Fruit fly (Drosophila melanogaster): ENCODE data around the gene CG13738.

Gene CG13738

DNA sequence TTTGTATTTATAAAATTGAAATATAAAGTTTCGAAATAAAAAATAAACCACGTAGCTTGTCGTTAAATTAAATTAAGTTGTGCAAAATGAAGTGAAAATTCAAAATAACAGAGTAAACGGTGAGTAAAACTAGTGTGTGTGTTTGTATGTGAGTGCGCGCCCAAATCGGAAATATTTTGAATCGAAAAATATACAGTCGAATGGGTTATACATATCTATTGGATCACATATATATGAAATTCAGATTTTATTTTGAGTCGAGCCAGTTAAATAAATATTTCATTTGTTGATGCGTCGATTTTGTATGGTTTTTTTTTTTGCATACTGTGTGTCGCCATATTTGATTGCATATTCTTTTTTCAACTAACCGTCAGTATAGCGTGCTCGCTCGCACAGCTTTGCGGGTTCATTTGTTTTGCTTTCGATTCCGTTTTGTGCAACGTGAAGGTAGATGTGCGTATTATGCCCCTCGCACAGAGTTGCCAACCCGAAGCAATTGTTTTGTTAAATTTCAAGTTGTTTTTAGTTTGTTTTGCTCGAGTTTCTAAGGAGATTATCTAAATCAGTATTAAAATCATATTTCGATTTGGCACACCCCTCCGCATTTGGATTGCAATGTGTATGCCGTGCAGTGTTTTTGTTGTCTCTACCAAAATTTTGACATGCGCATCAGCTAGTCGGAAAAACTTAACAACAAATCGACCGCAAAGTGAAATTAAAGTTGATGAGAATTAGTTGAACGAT, 30.2 kb upstream of the CG13738 start (continued):
- TF ChIP-seq MESR4 (GFP tag; optimal IDR thresholded peaks at IDR 0.05), result no peak
- no peak for TF ChIP-seq CG12219 (GFP tag; optimal IDR thresholded peaks at IDR 0.05)
- peak; percentile 13 for TF ChIP-seq D19B (GFP tag; optimal IDR thresholded peaks at IDR 0.05)
- TF ChIP-seq sug (tag; optimal IDR thresholded peaks at IDR 0.05), result peak; percentile 21
- no peak for TF ChIP-seq lab (GFP tag; optimal IDR thresholded peaks at IDR 0.05)
- no peak for TF ChIP-seq sens-2 (GFP tag; IDR thresholded peaks at IDR 0.05)
- peak; percentile 26 for TF ChIP-seq CG17359 (tag; optimal IDR thresholded peaks at IDR 0.05)
- TF ChIP-seq nau (GFP tag; optimal IDR thresholded peaks at IDR 0.05), result no peak
- TF ChIP-seq cg (GFP tag; optimal IDR thresholded peaks at IDR 0.05), result no peak
- no peak for TF ChIP-seq Six4 (GFP tag; optimal IDR thresholded peaks at IDR 0.05)
- no peak for TF ChIP-seq bab2 (GFP tag; optimal IDR thresholded peaks at IDR 0.05)
- no peak for TF ChIP-seq Xrp1 (GFP tag; IDR thresholded peaks at IDR 0.05)
- no peak for TF ChIP-seq gt (GFP tag; IDR thresholded peaks at IDR 0.05)
- TF ChIP-seq Opbp (GFP tag; IDR thresholded peaks at IDR 0.05; ENCODE audit: partially characterized antibody), result peak; percentile 50; the same call in 2 of the 3 replicates
- no peak for TF ChIP-seq GATAe (GFP tag; conservative IDR thresholded peaks at IDR 0.05)
- no peak for TF ChIP-seq ind (GFP tag; optimal IDR thresholded peaks at IDR 0.05)
- no peak for TF ChIP-seq Xbp1 (GFP tag; optimal IDR thresholded peaks at IDR 0.05)
- peak; percentile 31 for TF ChIP-seq Dip3 (GFP tag; optimal IDR thresholded peaks at IDR 0.05)
- TF ChIP-seq CG34224 (GFP tag; IDR thresholded peaks at IDR 0.05; ENCODE audit: partially characterized antibody), result no peak
- no peak for TF ChIP-seq cato (GFP tag; optimal IDR thresholded peaks at IDR 0.05; ENCODE audit: borderline replicate concordance)
- no peak for TF ChIP-seq CG43689 (GFP tag; IDR thresholded peaks at IDR 0.05)
- TF ChIP-seq mirr (GFP tag; optimal IDR thresholded peaks at IDR 0.05), result no peak
- TF ChIP-seq CG10959 (GFP tag; IDR thresholded peaks at IDR 0.05), result no peak
- TF ChIP-seq CG6813 (GFP tag; optimal IDR thresholded peaks at IDR 0.05), result no peak
- TF ChIP-seq pho (GFP tag; optimal IDR thresholded peaks at IDR 0.05), result no peak
- peak; percentile 88 for TF ChIP-seq sens (GFP tag)
- TF ChIP-seq tna (GFP tag; IDR thresholded peaks at IDR 0.05; ENCODE audit: partially characterized antibody), result peak; percentile 28; the same call in 1 of the 2 replicates
- TF ChIP-seq schlank (tag; optimal IDR thresholded peaks at IDR 0.05), result no peak
- TF ChIP-seq CG12236 (GFP tag; optimal IDR thresholded peaks at IDR 0.05), result no peak
- TF ChIP-seq Tbp (GFP tag; optimal IDR thresholded peaks at IDR 0.05), result no peak
- TF ChIP-seq CG3163 (GFP tag; optimal IDR thresholded peaks at IDR 0.05), result no peak
- peak; percentile 18 for TF ChIP-seq grau (tag; optimal IDR thresholded peaks at IDR 0.05)
- no peak for TF ChIP-seq CrebB (tag; optimal IDR thresholded peaks at IDR 0.05)
- TF ChIP-seq Rfx (GFP tag; IDR thresholded peaks at IDR 0.05), result no peak
- no peak for TF ChIP-seq Dbx (GFP tag; IDR thresholded peaks at IDR 0.05)
- no peak for TF ChIP-seq lov (optimal IDR thresholded peaks at IDR 0.05)
- TF ChIP-seq lov (GFP tag; IDR thresholded peaks at IDR 0.05), result no peak
- TF ChIP-seq Ravus (GFP tag; IDR thresholded peaks at IDR 0.05), result no peak
- no peak for TF ChIP-seq CG11560 (tag; IDR thresholded peaks at IDR 0.05)
- no peak for TF ChIP-seq Atf-2 (GFP tag; optimal IDR thresholded peaks at IDR 0.05)
- no peak for TF ChIP-seq Jarid2 (GFP tag; optimal IDR thresholded peaks at IDR 0.05)
- TF ChIP-seq BtbVII (GFP tag; optimal IDR thresholded peaks at IDR 0.05), result no peak
- no peak for TF ChIP-seq CG42726 (GFP tag; IDR thresholded peaks at IDR 0.05; ENCODE audit: partially characterized antibody)
- TF ChIP-seq lbe (GFP tag; optimal IDR thresholded peaks at IDR 0.05), result no peak
- TF ChIP-seq Fer3 (tag; optimal IDR thresholded peaks at IDR 0.05), result no peak
- TF ChIP-seq ato (GFP tag; IDR thresholded peaks at IDR 0.05; ENCODE audit: partially characterized antibody), result no peak
- peak; percentile 93 for TF ChIP-seq CG10321 (GFP tag; IDR thresholded peaks at IDR 0.05)
- TF ChIP-seq CG14014 (GFP tag; IDR thresholded peaks at IDR 0.05), result no peak
- TF ChIP-seq prd (optimal IDR thresholded peaks at IDR 0.05), result no peak
- 0 out of 3 replicates have a peak, but pooled peaks have one; percentile 22 for TF ChIP-seq prd (GFP tag; IDR thresholded peaks at IDR 0.05)
- TF ChIP-seq Atf3 (GFP tag; optimal IDR thresholded peaks at IDR 0.05), result no peak

Data from whole organism, embryonic.